Worm (Caenorhabditis elegans) whole organism, L1 larva: ENCODE results near the gene cysl-2.

Source experiments
- C16A3.4 ChIP-seq: fragments of 150-350 bp; optimal IDR thresholded peaks from 2 replicates; lab custom pipeline; 2014; ENCODE audit warnings: missing biosample characterization, missing genetic modification characterization
- C34B4.2 ChIP-seq: sonication (generic microtip); optimal IDR thresholded peaks from 2 replicates; lab custom pipeline; 2017; ENCODE audit warnings: mild to moderate bottlenecking, missing genetic modification characterization, missing compliant biosample characterization
- Y116A8C.19 ChIP-seq: sonication (generic microtip); optimal IDR thresholded peaks from 2 replicates; lab custom pipeline; 2016; ENCODE audit warnings: missing compliant biosample characterization, missing genetic modification characterization, borderline replicate concordance
- ama-1 ChIP-seq: fragments of 150-350 bp; optimal IDR thresholded peaks from 2 replicates; lab custom pipeline; 2014
- blmp-1 ChIP-seq: fragments of 150-350 bp; optimal IDR thresholded peaks from 2 replicates; lab custom pipeline; 2014; ENCODE audit warnings: missing biosample characterization, missing genetic modification characterization
- ceh-63 ChIP-seq: fragments of 200-800 bp; sonication (Bioruptor generic); optimal IDR thresholded peaks from 2 replicates; lab custom pipeline; 2018; ENCODE audit warnings: mild to moderate bottlenecking, missing genetic modification characterization, missing compliant biosample characterization
- ceh-8 ChIP-seq: fragments of 200-800 bp; sonication (Bioruptor generic); optimal IDR thresholded peaks from 2 replicates; lab custom pipeline; 2018; ENCODE audit warnings: mild to moderate bottlenecking, missing genetic modification characterization, moderate library complexity, missing compliant biosample characterization
- ceh-82 ChIP-seq, 3 experiments: fragments of 150-350 bp in 1 of 3; sonication (generic microtip) in 2 of 3; optimal IDR thresholded peaks; 2 replicates each; lab custom pipeline; 2014 to 2017; ENCODE audit warnings: missing biosample characterization in 3 of 3, missing genetic modification characterization in 3 of 3
- ceh-90 ChIP-seq: sonication (generic microtip); optimal IDR thresholded peaks from 2 replicates; lab custom pipeline; 2016; ENCODE audit warnings: missing genetic modification characterization, missing compliant biosample characterization
- ces-1 ChIP-seq: fragments of 150-350 bp; optimal IDR thresholded peaks from 2 replicates; lab custom pipeline; 2014; ENCODE audit warnings: missing biosample characterization, missing genetic modification reagents, missing genetic modification characterization
- dpl-1 ChIP-seq, 3 experiments: fragments of 150-350 bp in 2 of 3; sonication (generic microtip) in 1 of 3; optimal IDR thresholded peaks; 2 replicates each; lab custom pipeline; 2014 to 2017; ENCODE audit warnings: missing biosample characterization in 3 of 3, missing genetic modification characterization in 3 of 3, missing genetic modification reagents in 3 of 3
- dsc-1 ChIP-seq: sonication (generic microtip); optimal IDR thresholded peaks from 2 replicates; lab custom pipeline; 2016; ENCODE audit warnings: mild to moderate bottlenecking, missing genetic modification characterization, missing compliant biosample characterization
- efl-1 ChIP-seq, 4 experiments: fragments of 150-350 bp; optimal IDR thresholded peaks in 3 of 4; peaks in 1 of 4; 1 replicate in 1 of 4; 2 replicates in 3 of 4; lab custom pipeline; 2014; ENCODE audit warnings: missing biosample characterization in 2 of 4, missing genetic modification characterization in 2 of 4, missing genetic modification reagents in 2 of 4
- efl-3 ChIP-seq: fragments of 200-800 bp; sonication (Bioruptor generic); optimal IDR thresholded peaks from 2 replicates; lab custom pipeline; 2018; ENCODE audit warnings: mild to moderate bottlenecking, missing genetic modification characterization, missing compliant biosample characterization
- egl-27 ChIP-seq, 2 experiments: fragments of 150-350 bp in 1 of 2; sonication (generic microtip); optimal IDR thresholded peaks; 3 replicates each; lab custom pipeline; 2017 to 2018; ENCODE audit warnings: missing biosample characterization in 2 of 2, missing genetic modification characterization in 2 of 2, missing genetic modification reagents in 2 of 2
- elt-2 ChIP-seq: sonication (generic microtip); optimal IDR thresholded peaks from 2 replicates; lab custom pipeline; 2016; ENCODE audit warnings: missing genetic modification characterization, mild to moderate bottlenecking, inconsistent platforms, missing compliant biosample characterization, missing genetic modification reagents
- fkh-4 ChIP-seq: sonication (generic microtip); optimal IDR thresholded peaks from 2 replicates; lab custom pipeline; 2016; ENCODE audit warnings: missing compliant biosample characterization, missing genetic modification characterization, borderline replicate concordance
- fkh-8 ChIP-seq: sonication (generic microtip); optimal IDR thresholded peaks from 2 replicates; lab custom pipeline; 2016; ENCODE audit warnings: mild to moderate bottlenecking, missing genetic modification characterization, missing compliant biosample characterization
- fos-1 ChIP-seq: fragments of 150-350 bp; optimal IDR thresholded peaks from 2 replicates; lab custom pipeline; 2014; ENCODE audit warnings: missing biosample characterization, missing genetic modification characterization
- grh-1 ChIP-seq: fragments of 200-800 bp; sonication (Bioruptor generic); IDR thresholded peaks from 2 replicates; pipeline ENCODE4 v1.3.6; 2022; ENCODE audit warnings: missing genetic modification reagents, missing genetic modification characterization, missing compliant biosample characterization
- irx-1 ChIP-seq: sonication (generic microtip); optimal IDR thresholded peaks from 2 replicates; lab custom pipeline; 2016; ENCODE audit warnings: missing genetic modification characterization, missing compliant biosample characterization
- isw-1 ChIP-seq: fragments of 200-800 bp; sonication (Bioruptor generic); IDR thresholded peaks from 2 replicates; pipeline ENCODE4 v1.3.6; 2022; ENCODE audit warnings: missing genetic modification characterization, missing compliant biosample characterization
- jun-1 ChIP-seq: fragments of 150-350 bp; optimal IDR thresholded peaks from 2 replicates; lab custom pipeline; 2014; ENCODE audit warnings: missing biosample characterization, missing genetic modification reagents, missing genetic modification characterization
- lin-15B ChIP-seq: fragments of 150-350 bp; sonication (generic microtip); optimal IDR thresholded peaks from 3 replicates; lab custom pipeline; 2014; ENCODE audit warnings: missing biosample characterization, missing genetic modification characterization
- lin-39 ChIP-seq: fragments of 150-350 bp; optimal IDR thresholded peaks from 2 replicates; lab custom pipeline; 2014; ENCODE audit warnings: missing biosample characterization, missing genetic modification reagents, missing genetic modification characterization
- mdl-1 ChIP-seq, 2 experiments: fragments of 150-350 bp; optimal IDR thresholded peaks; 2 replicates each; lab custom pipeline; 2014 to 2017; ENCODE audit warnings: missing biosample characterization in 2 of 2, missing genetic modification characterization in 2 of 2, inconsistent platforms in 1 of 2
- mef-2 ChIP-seq: fragments of 150-350 bp; optimal IDR thresholded peaks from 2 replicates; lab custom pipeline; 2014; ENCODE audit warnings: missing biosample characterization, missing genetic modification characterization
- nhr-11 ChIP-seq: fragments of 150-350 bp; optimal IDR thresholded peaks from 2 replicates; lab custom pipeline; 2014; ENCODE audit warnings: missing biosample characterization, missing genetic modification characterization
- nhr-19 ChIP-seq: fragments of 200-800 bp; sonication (Bioruptor generic); conservative IDR thresholded peaks from 2 replicates; pipeline ENCODE4 v1.3.6; 2022; ENCODE audit warnings: missing genetic modification characterization, missing compliant biosample characterization
- nhr-20 ChIP-seq: sonication (generic microtip); optimal IDR thresholded peaks from 2 replicates; lab custom pipeline; 2016; ENCODE audit warnings: mild to moderate bottlenecking, missing genetic modification characterization, missing compliant biosample characterization
- nhr-76 ChIP-seq: sonication (generic microtip); optimal IDR thresholded peaks from 2 replicates; lab custom pipeline; 2017; ENCODE audit warnings: missing biosample characterization, missing genetic modification characterization
- nhr-77 ChIP-seq: fragments of 150-350 bp; optimal IDR thresholded peaks from 2 replicates; lab custom pipeline; 2014; ENCODE audit warnings: missing biosample characterization, missing genetic modification characterization
- nhr-85 ChIP-seq: sonication (generic microtip); peaks from one replicate; lab custom pipeline; 2016; ENCODE audit warnings: missing genetic modification characterization, inconsistent platforms, missing compliant biosample characterization
- nhr-90 ChIP-seq: sonication (generic microtip); optimal IDR thresholded peaks from 2 replicates; lab custom pipeline; 2016; ENCODE audit warnings: mild to moderate bottlenecking, missing genetic modification characterization, missing compliant biosample characterization; ENCODE audit not compliant: poor library complexity
- pag-3 ChIP-seq: sonication (generic microtip); optimal IDR thresholded peaks from 2 replicates; lab custom pipeline; 2017; ENCODE audit warnings: missing genetic modification characterization, mild to moderate bottlenecking, missing compliant biosample characterization, antibody characterized with exemption, borderline replicate concordance; ENCODE audit not compliant: insufficient read depth
- pax-3 ChIP-seq: fragments of 200-800 bp; sonication (Bioruptor generic); optimal IDR thresholded peaks from 2 replicates; lab custom pipeline; 2018; ENCODE audit warnings: mild to moderate bottlenecking, missing genetic modification characterization, moderate library complexity, missing compliant biosample characterization
- skn-1 ChIP-seq: fragments of 150-350 bp; optimal IDR thresholded peaks from 2 replicates; lab custom pipeline; 2014; ENCODE audit warnings: missing biosample characterization, missing genetic modification characterization
- snu-23 ChIP-seq: sonication (generic microtip); optimal IDR thresholded peaks from 2 replicates; lab custom pipeline; 2016; ENCODE audit warnings: missing genetic modification characterization, missing compliant biosample characterization
- sox-4 ChIP-seq: sonication (generic microtip); optimal IDR thresholded peaks from 2 replicates; lab custom pipeline; 2016; ENCODE audit warnings: missing genetic modification characterization, missing compliant biosample characterization
- sptf-1 ChIP-seq: fragments of 150-350 bp; optimal IDR thresholded peaks from 2 replicates; lab custom pipeline; 2014; ENCODE audit warnings: missing biosample characterization, missing genetic modification characterization
- sup-37 ChIP-seq: fragments of 200-800 bp; sonication (Bioruptor generic); optimal IDR thresholded peaks from 2 replicates; lab custom pipeline; 2018; ENCODE audit warnings: mild to moderate bottlenecking, missing genetic modification characterization, missing compliant biosample characterization
- swsn-7 ChIP-seq: sonication (generic microtip); optimal IDR thresholded peaks from 2 replicates; lab custom pipeline; 2016; ENCODE audit warnings: missing genetic modification characterization, missing compliant biosample characterization
- unc-130 ChIP-seq: fragments of 150-350 bp; optimal IDR thresholded peaks from 2 replicates; lab custom pipeline; 2017; ENCODE audit warnings: missing biosample characterization, missing genetic modification characterization, inconsistent platforms
- unc-30 ChIP-seq: sonication (generic microtip); optimal IDR thresholded peaks from 2 replicates; lab custom pipeline; 2017; ENCODE audit warnings: missing biosample characterization, missing genetic modification characterization
- unc-98 ChIP-seq: fragments of 200-800 bp; sonication (Bioruptor generic); IDR thresholded peaks from 2 replicates; pipeline ENCODE4 v1.3.6; 2022; ENCODE audit warnings: missing genetic modification characterization, missing compliant biosample characterization
- xbp-1 ChIP-seq: sonication (generic microtip); optimal IDR thresholded peaks from 2 replicates; lab custom pipeline; 2016; ENCODE audit warnings: missing genetic modification characterization, missing compliant biosample characterization
- zag-1 ChIP-seq: fragments of 150-350 bp; optimal IDR thresholded peaks from 2 replicates; lab custom pipeline; 2014; ENCODE audit warnings: missing biosample characterization, missing genetic modification characterization
- ztf-11 ChIP-seq, 2 experiments: sonication (generic microtip); optimal IDR thresholded peaks; 2 replicates each; lab custom pipeline; 2016 to 2017; ENCODE audit warnings: missing genetic modification characterization in 2 of 2, missing biosample characterization in 1 of 2, missing compliant biosample characterization in 1 of 2

Gene cysl-2

ce11 chrII:14501447-14501846 lies 7.2 kb upstream of the cysl-2 start, which contains the start of gene K10H10.5:
TSS of gene K10H10.5 (plus strand) at chrII:14501747.
- TF ChIP-seq lin-15B (tag; lab: Kevin White, UChicago) (no peak), efl-1 (optimal IDR thresholded peaks at IDR 0.05; lab: Kevin White, UChicago) (no peak), efl-1 (GFP tag; optimal IDR thresholded peaks at IDR 0.05 in 1 of 2; lab: Kevin White, UChicago) (no peak), ztf-11 (tag; optimal IDR thresholded peaks at IDR 0.05; lab: Kevin White, UChicago) (no peak), nhr-90 (tag; lab: Kevin White, UChicago) (no peak), nhr-20 (tag; lab: Kevin White, UChicago) (no peak), pag-3 (tag; lab: Kevin White, UChicago) (no peak), ceh-63 (no peak), C34B4.2 (no peak), snu-23 (GFP tag; lab: Kevin White, UChicago) (no peak), dpl-1 (GFP tag; optimal IDR thresholded peaks at IDR 0.05; lab: Kevin White, UChicago) (no peak), xbp-1 (tag; lab: Kevin White, UChicago) (no peak), blmp-1 (tag; lab: Kevin White, UChicago) (no peak), sox-4 (tag; lab: Kevin White, UChicago) (no peak), irx-1 (no peak), Y116A8C.19 (tag; lab: Kevin White, UChicago) (no peak), lin-39 (tag; lab: Kevin White, UChicago) (no peak), jun-1 (no peak)

DNA sequence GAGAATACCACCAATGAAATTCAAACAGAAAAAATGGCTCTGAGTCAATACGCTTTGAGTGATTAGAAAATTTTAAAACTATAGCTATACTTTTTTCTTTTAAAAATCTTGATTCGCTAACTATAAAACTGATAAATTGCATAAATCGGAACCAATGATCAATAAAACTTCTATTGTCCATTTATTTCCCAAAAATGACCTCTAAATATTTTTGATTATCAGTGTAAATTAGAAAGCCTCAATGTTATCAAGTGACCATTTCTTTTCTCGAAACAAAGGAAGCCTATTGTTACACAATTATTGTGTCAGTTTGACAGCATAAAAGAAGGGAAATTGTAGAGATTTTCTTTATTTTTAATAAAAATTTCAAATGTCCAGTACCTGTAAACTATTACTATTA lies 5.9 kb upstream of the cysl-2 start, which contains the start of gene K10H10.4:
Gene K10H10.4, plus strand, starts transcription at position 301 of the 400 bp plus-strand sequence.
- TF ChIP-seq ceh-82 (tag; optimal IDR thresholded peaks at IDR 0.05; lab: Kevin White, UChicago) = no peak
- no peak for TF ChIP-seq fos-1 (tag; lab: Kevin White, UChicago)
- TF ChIP-seq elt-2 (tag; lab: Kevin White, UChicago) = no peak
- no peak for TF ChIP-seq snu-23 (GFP tag; lab: Kevin White, UChicago)
- no peak for TF ChIP-seq grh-1 (GFP tag; lab: Robert Waterston, UW)
- TF ChIP-seq, all 84 proteins: peak for 0

DNA sequence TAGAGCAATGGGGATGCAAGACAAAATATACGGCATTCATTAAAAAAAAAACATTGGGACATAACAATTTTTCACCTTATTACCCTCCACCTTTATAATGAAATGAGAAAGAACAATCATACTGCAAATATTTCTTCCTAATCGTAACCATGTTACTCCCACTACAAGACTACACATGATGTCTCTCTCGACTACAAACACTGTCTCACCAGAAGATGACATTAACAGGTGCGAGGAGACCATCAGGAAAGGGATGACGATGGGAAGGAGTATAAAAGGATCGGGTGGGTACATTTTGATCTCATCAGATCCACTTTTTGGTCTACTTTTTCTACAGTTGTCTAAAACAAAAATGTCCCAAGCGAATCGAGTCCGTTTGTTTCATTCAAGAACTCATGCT lies 3.6 kb upstream of the cysl-2 start, which contains the start of gene dhs-8:
Gene dhs-8, plus strand, starts transcription at position 179 of the 400 bp plus-strand sequence.
- no peak for TF ChIP-seq xbp-1 (tag; lab: Kevin White, UChicago)
- TF ChIP-seq ama-1 = no peak
- TF ChIP-seq pax-3 (tag; lab: Kevin White, UChicago) = no peak
- TF ChIP-seq swsn-7 (tag; lab: Kevin White, UChicago) = no peak
- TF ChIP-seq nhr-11 (tag; lab: Kevin White, UChicago) = no peak
- TF ChIP-seq unc-98 = no peak
- TF ChIP-seq efl-3 (GFP tag; lab: Kevin White, UChicago) = no peak
- TF ChIP-seq unc-130 (tag; lab: Kevin White, UChicago) = no peak
- TF ChIP-seq Y116A8C.19 (tag; lab: Kevin White, UChicago) = no peak
- TF ChIP-seq fkh-4 = no peak
- TF ChIP-seq ceh-8 (GFP tag; lab: Kevin White, UChicago) = no peak
- TF ChIP-seq nhr-85 (tag; lab: Kevin White, UChicago) = peak; percentile 47
- TF ChIP-seq nhr-77 (tag; lab: Kevin White, UChicago) = no peak
- no peak for TF ChIP-seq zag-1
- TF ChIP-seq sptf-1 (tag; lab: Kevin White, UChicago) = no peak
- no peak for TF ChIP-seq fkh-8 (tag; lab: Kevin White, UChicago)
- TF ChIP-seq isw-1 = no peak
- no peak for TF ChIP-seq mdl-1 (tag; optimal IDR thresholded peaks at IDR 0.05; lab: Kevin White, UChicago)
- TF ChIP-seq dsc-1 (tag; lab: Kevin White, UChicago) = no peak
- peak; percentile 87 for TF ChIP-seq skn-1 (tag; lab: Kevin White, UChicago)
- TF ChIP-seq nhr-90 (tag; lab: Kevin White, UChicago) = no peak
- TF ChIP-seq sox-4 (tag; lab: Kevin White, UChicago) = no peak
- TF ChIP-seq nhr-76 (tag; lab: Kevin White, UChicago) = no peak
- TF ChIP-seq egl-27 (tag; optimal IDR thresholded peaks at IDR 0.05; lab: Kevin White, UChicago) = no peak
- no peak for TF ChIP-seq ceh-63
- no peak for TF ChIP-seq pag-3 (tag; lab: Kevin White, UChicago)
- TF ChIP-seq irx-1 = no peak
- no peak for TF ChIP-seq mef-2 (tag; lab: Kevin White, UChicago)
- TF ChIP-seq unc-30 (tag; lab: Kevin White, UChicago) = no peak
- TF ChIP-seq sup-37 (GFP tag; lab: Kevin White, UChicago) = no peak
- TF ChIP-seq ces-1 (GFP tag; lab: Kevin White, UChicago) = no peak
- TF ChIP-seq ceh-90 (tag; lab: Kevin White, UChicago) = no peak
- no peak for TF ChIP-seq fos-1 (tag; lab: Kevin White, UChicago)
- 0 out of 2 replicates have a peak, but pooled peaks have one; percentile 3 for TF ChIP-seq nhr-19
- TF ChIP-seq C16A3.4 = no peak
